Worm (Caenorhabditis elegans) whole organism, young adult: ENCODE measurements around the gene F29B9.12.

Experiments
- B0019.2 ChIP-seq: fragments of 200-800 bp; sonication (Bioruptor generic); conservative IDR thresholded peaks from 2 replicates; pipeline ENCODE4 v1.3.6; 2022; ENCODE audit warnings: missing genetic modification reagents, missing genetic modification characterization, missing compliant biosample characterization
- F33H1.4 ChIP-seq: fragments of 200-800 bp; sonication (Bioruptor generic); IDR thresholded peaks from 2 replicates; pipeline ENCODE4 v1.3.6; 2022; ENCODE audit warnings: missing genetic modification reagents, missing genetic modification characterization, missing compliant biosample characterization
- F49E8.2 ChIP-seq: sonication (generic microtip); optimal IDR thresholded peaks from 3 replicates; lab custom pipeline; 2017; ENCODE audit warnings: missing genetic modification characterization, mild to moderate bottlenecking, missing compliant biosample characterization, antibody characterized with exemption, moderate library complexity; ENCODE audit not compliant: insufficient read depth
- cebp-1 ChIP-seq, 2 experiments: fragments of 200-800 bp in 1 of 2; sonication (Bioruptor generic) in 1 of 2; sonication (generic microtip) in 1 of 2; IDR thresholded peaks in 1 of 2; optimal IDR thresholded peaks in 1 of 2; 2 replicates each; pipeline versions ENCODE4 v1.3.6 to Lab custom; 2017 to 2022; ENCODE audit warnings: missing compliant biosample characterization in 2 of 2, missing genetic modification characterization in 2 of 2, mild to moderate bottlenecking in 1 of 2, missing genetic modification reagents in 1 of 2, moderate library complexity in 1 of 2
- dpff-1 ChIP-seq: sonication (generic microtip); optimal IDR thresholded peaks from 2 replicates; lab custom pipeline; 2017; ENCODE audit warnings: mild to moderate bottlenecking, missing genetic modification characterization, missing compliant biosample characterization
- him-1 ChIP-seq: sonication (generic microtip); optimal IDR thresholded peaks from 2 replicates; lab custom pipeline; 2016; ENCODE audit warnings: missing genotype, missing genetic modification reagents, missing genetic modification characterization, missing compliant biosample characterization
- hlh-26 ChIP-seq: fragments of 200-800 bp; sonication (Bioruptor generic); conservative IDR thresholded peaks from 2 replicates; pipeline ENCODE4 v1.3.6; 2022; ENCODE audit warnings: missing genetic modification reagents, missing genetic modification characterization, missing compliant biosample characterization
- hmg-1.2 ChIP-seq: fragments of 200-800 bp; sonication (Bioruptor generic); IDR thresholded peaks from 2 replicates; pipeline ENCODE4 v1.3.6; 2022; ENCODE audit warnings: missing genetic modification reagents, missing genetic modification characterization, missing compliant biosample characterization
- lin-54 ChIP-seq: fragments of 200-800 bp; sonication (Bioruptor generic); optimal IDR thresholded peaks from 2 replicates; lab custom pipeline; 2018; ENCODE audit warnings: mild to moderate bottlenecking, missing genetic modification characterization, missing compliant biosample characterization
- nhr-27 ChIP-seq: fragments of 200-800 bp; sonication (Bioruptor generic); optimal IDR thresholded peaks from 2 replicates; lab custom pipeline; 2018; ENCODE audit warnings: mild to moderate bottlenecking, missing genetic modification characterization, moderate library complexity, missing compliant biosample characterization
- pha-4 ChIP-seq: fragments of 150-350 bp; sonication (generic microtip); optimal IDR thresholded peaks from 2 replicates; lab custom pipeline; 2014; ENCODE audit warnings: missing biosample characterization, missing genetic modification reagents, missing genetic modification characterization
- rpc-1 ChIP-seq, 2 experiments: fragments of 150-350 bp in 1 of 2; sonication (generic microtip) in 1 of 2; optimal IDR thresholded peaks; 2 replicates each; lab custom pipeline; 2014 to 2018; ENCODE audit warnings: missing biosample characterization in 1 of 2, missing genetic modification characterization in 1 of 2, missing genetic modification reagents in 1 of 2, missing genotype in 1 of 2
- snpc-4 ChIP-seq, 5 experiments: fragments of 150-350 bp in 1 of 5; sonication (generic microtip) in 4 of 5; optimal IDR thresholded peaks; 2 replicates each; lab custom pipeline; 2014 to 2018; ENCODE audit warnings: missing genetic modification characterization in 5 of 5, missing biosample characterization in 3 of 5, antibody characterized with exemption in 2 of 5, mild to moderate bottlenecking in 2 of 5, missing compliant biosample characterization in 2 of 5, missing genotype in 2 of 5, moderate library complexity in 2 of 5, missing genetic modification reagents in 1 of 5

DNA sequence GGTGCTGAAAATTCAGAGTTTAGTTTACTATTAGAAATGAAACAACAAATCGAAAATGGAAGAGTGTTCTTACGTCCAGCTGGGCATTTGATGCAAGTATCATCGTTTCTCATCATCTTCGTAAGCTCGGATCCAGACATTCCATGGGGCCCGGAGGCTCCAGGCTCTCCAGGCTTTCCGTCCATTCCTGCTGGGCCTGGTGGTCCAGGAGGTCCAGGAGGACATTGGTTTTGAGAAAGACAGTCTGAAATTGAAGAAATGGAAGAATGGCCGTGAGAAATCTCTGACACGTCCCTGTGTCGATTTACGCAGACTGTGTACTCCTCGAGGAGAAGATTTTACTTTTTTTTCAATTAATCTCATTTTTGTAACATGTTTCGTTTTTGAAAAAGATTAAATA is 13.0 kb upstream of the F29B9.12 start:
- TF ChIP-seq F49E8.2 (tag; lab: Kevin White, UChicago) (no peak), B0019.2 (GFP tag; lab: Robert Waterston, UW) (no peak), rpc-1 (optimal IDR thresholded peaks at IDR 0.05; lab: Kevin White, UChicago) (no peak), rpc-1 (tag; optimal IDR thresholded peaks at IDR 0.05; lab: Kevin White, UChicago) (no peak), hlh-26 (GFP tag; lab: Robert Waterston, UW) (no peak), cebp-1 (GFP tag; IDR thresholded peaks at IDR 0.05; lab: Robert Waterston, UW) (no peak), cebp-1 (tag; optimal IDR thresholded peaks at IDR 0.05; lab: Kevin White, UChicago) (no peak), him-1 (no peak), nhr-27 (tag; lab: Kevin White, UChicago) (no peak), pha-4 (no peak), snpc-4 (GFP tag; optimal IDR thresholded peaks at IDR 0.05; lab: Kevin White, UChicago) (no peak), snpc-4 (tag; optimal IDR thresholded peaks at IDR 0.05; lab: Kevin White, UChicago) (no peak), dpff-1 (no peak), hmg-1.2 (no peak), F33H1.4 (GFP tag; lab: Robert Waterston, UW) (no peak), lin-54 (no peak)
